Fruit fly (Drosophila melanogaster) whole organism: ENCODE measurements around the gene CG16717.
A peak's percentile ranks its signal among the peaks of the same experiment; 100 is the strongest.

Experiments
- CG8478 ChIP-seq: fragments of >200 bp; optimal IDR thresholded peaks from 2 replicates; lab custom pipeline; 2018; ENCODE audit warnings: inconsistent platforms
- Dll ChIP-seq: fragments of >200 bp; optimal IDR thresholded peaks from 2 replicates; lab custom pipeline; 2017
- EcR ChIP-seq, 2 experiments: fragments of >200 bp; optimal IDR thresholded peaks; 2 replicates each; lab custom pipeline; 2017; ENCODE audit warnings: missing biosample characterization in 2 of 2, missing genetic modification characterization in 2 of 2, missing genetic modification reagents in 2 of 2
- pan ChIP-seq: fragments of >200 bp; optimal IDR thresholded peaks from 2 replicates; lab custom pipeline; 2017
- psq ChIP-seq: fragments of >200 bp; optimal IDR thresholded peaks from 2 replicates; lab custom pipeline; 2017
- usp ChIP-seq: fragments of >200 bp; optimal IDR thresholded peaks from 2 replicates; lab custom pipeline; 2017; ENCODE audit warnings: missing biosample characterization, missing genetic modification characterization, mixed read lengths

Gene CG16717

DNA sequence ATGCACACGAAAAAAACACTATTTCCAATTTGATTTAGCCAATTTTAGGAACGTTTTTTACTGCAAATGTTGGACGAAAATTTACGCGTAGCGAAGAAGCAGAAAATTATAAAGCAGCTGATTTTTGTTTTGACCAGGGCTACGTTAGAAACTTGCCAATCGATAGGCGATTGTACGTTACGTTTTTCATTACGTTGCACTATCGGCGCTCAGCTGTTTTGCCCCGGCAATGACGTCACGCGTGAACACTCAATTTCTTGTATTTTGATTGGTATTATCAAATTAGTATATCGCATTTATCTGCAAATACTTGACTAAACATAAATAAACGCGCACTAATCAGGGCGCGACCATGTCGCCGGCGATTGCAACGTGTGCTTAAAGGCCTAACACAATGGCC, at the start of gene CG16717, which contains the start of gene fry:
CG16717 (plus strand) TSS at position 208 of the 400 bp plus-strand sequence.
fry (minus strand) TSS at position 110 of the 400 bp plus-strand sequence.
- no peak for TF ChIP-seq CG8478 (lab: Kevin White, UChicago)
- no peak for TF ChIP-seq psq (lab: Kevin White, UChicago)
- no peak for TF ChIP-seq Dll
- no peak for TF ChIP-seq pan
- no peak for TF ChIP-seq usp
- TF ChIP-seq EcR (GFP tag; optimal IDR thresholded peaks at IDR 0.05; lab: Kevin White, UChicago) = no peak

DNA sequence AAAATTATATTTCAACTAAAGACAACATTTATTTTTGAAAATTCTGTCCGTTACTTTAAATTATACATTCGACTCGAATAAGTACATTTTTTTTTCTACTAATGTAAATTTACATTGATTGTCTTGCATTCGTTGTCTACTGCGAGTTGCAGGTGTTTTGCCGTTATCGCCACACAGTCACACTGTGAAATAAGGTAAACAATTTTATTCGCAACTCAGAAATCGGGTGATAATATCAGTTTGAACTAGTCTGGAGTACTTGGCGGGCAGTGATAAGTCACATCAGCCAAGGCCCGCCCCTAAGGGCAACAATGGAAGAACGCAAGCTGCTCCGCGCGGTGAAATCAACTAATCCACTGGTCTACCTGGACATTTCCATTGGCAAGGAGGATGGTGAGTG, 49.1 kb upstream of the CG16717 start:
- TF ChIP-seq usp = no peak
- no peak for TF ChIP-seq psq (lab: Kevin White, UChicago)
- no peak for TF ChIP-seq EcR (GFP tag; optimal IDR thresholded peaks at IDR 0.05; lab: Kevin White, UChicago)
- no peak for TF ChIP-seq CG8478 (lab: Kevin White, UChicago)
- no peak for TF ChIP-seq Dll
- TF ChIP-seq pan = no peak

DNA sequence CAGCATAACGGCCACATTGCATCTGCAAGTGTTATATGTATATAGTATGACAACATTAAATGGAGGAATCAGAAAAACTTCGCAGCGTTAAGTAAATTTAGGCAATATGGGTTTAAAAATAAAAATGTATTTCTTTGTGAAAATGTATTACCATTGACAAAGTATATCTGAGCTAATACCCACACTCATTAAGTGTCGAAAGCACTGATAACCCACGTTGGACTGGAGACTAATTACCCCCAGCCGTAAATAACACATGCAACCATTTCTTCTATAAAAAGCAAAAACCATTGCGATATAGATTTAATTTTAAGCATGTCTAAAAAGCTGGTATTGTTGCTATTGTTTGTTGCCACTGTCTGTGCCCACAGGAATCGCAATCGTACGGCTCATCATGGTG, 41.2 kb upstream of the CG16717 start, which contains the start of gene CG8329:
CG8329 (plus strand) TSS at position 301 of the 400 bp plus-strand sequence.
- TF ChIP-seq psq (lab: Kevin White, UChicago) = no peak
- no peak for TF ChIP-seq Dll
- TF ChIP-seq CG8478 (lab: Kevin White, UChicago) = no peak
- no peak for TF ChIP-seq pan
- no peak for TF ChIP-seq usp
- TF ChIP-seq EcR (GFP tag; optimal IDR thresholded peaks at IDR 0.05; lab: Kevin White, UChicago) = no peak

DNA sequence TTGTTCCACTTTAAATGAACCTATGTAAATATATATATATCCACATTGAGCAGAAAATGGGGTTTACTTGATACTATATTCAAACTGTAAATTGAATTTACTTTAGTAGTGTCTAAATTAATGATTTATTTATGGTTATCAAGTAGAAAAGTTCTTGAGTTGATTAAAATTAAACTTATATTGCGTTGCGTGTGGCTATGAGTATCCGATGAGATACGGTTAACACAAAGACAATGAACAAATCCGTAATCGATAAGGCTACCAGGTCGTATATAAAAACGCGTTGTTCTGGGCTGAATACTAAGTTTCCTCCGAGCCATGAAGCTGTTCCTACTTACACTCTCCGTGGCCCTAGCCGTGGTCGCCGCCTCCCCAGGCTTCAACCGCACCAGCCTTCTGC, 40.0 kb upstream of the CG16717 start, which contains the start of gene CG18179:
CG18179 (plus strand) TSS at position 301 of the 400 bp plus-strand sequence.
- TF ChIP-seq usp = no peak
- TF ChIP-seq Dll = no peak
- TF ChIP-seq psq (lab: Kevin White, UChicago) = no peak

DNA sequence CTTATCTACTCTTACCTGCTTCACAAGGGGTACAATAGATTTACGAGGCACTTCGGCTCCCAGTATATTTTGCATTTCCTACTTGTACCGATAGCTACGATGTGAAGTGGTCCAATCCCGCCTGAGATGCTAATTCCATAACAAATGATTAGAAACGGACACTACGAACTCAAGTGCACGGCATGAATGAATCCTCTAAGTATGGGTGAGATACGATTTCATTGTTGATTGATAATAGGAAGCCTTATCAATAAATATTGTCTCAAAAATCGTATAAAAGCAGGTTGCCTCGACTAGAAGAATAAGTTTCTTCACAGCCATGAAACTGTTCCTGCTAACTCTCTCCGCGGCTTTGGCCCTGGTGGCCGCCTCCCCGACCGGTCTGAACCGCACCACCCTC, 38.3 kb upstream of the CG16717 start, which contains the start of gene CG18180:
CG18180 (plus strand) TSS at position 301 of the 400 bp plus-strand sequence.
- TF ChIP-seq pan = no peak
- no peak for TF ChIP-seq psq (lab: Kevin White, UChicago)
- no peak for TF ChIP-seq EcR (GFP tag; optimal IDR thresholded peaks at IDR 0.05; lab: Kevin White, UChicago)
- TF ChIP-seq Dll = no peak
- no peak for TF ChIP-seq CG8478 (lab: Kevin White, UChicago)
- no peak for TF ChIP-seq usp

DNA sequence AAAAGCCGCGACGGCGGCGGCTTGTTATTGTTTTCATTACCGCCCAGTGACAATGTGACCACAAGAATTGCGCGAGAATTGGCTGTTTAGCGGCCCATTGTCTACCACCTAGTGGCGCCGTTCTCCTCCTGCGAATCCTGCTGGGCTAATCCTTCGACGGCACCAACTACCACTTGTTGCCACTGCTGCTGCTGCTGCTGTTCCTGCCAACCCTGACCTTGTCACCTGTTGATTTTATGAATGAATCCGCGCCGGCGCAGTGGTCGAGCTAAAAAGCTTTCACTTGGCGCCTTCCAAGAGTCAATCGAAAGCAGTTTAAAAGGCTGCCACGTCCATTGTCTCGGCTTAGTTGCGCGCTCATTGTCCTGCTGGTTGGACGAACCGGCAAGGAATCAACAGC, 35.2 kb upstream of the CG16717 start, which contains the start of gene CNMaR:
CNMaR (plus strand) TSS at position 348 of the 400 bp plus-strand sequence.
- TF ChIP-seq EcR (GFP tag; optimal IDR thresholded peaks at IDR 0.05; lab: Kevin White, UChicago) = no peak

DNA sequence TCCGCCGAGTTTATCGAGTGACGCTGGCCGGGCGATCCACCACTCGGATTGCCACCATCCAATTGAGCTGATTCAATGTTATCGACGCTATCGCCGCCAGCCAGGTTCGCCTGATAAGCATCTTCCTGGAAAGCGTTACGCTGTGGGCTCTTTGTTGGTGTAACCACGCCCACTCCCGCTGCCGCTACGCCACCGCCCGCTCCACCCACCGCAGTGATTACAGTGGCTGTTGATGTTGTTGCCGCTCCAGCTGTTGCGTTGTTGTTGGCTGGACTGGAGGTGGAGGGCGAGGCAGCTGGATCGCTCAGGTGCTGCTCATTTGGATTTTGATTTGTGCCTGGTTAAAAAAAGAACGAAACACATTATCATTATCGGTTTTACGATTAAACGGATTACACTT, 7.6 kb upstream of the CG16717 start:
- TF ChIP-seq pan = peak; percentile 17
- TF ChIP-seq psq (lab: Kevin White, UChicago) = no peak
- TF ChIP-seq CG8478 (lab: Kevin White, UChicago) = no peak

DNA sequence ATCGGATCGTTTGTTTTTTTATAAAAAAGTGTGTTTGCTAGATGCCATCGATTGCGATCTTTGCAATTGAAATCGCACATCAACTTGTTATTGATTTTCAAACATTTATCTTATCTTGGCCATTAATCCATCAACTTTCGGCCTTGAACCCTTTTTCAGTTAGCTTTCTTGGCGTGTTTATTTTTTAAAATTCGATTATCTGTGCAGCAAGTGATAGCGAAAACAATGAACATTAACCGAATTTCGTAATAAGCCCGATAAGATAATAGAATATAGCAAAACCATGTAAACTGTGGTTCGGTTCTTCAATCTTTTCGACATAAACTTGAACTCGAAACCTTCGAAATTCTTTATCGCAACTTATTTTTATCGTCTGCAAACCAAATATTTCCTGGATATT, 4.7 kb upstream of the CG16717 start:
- TF ChIP-seq usp (no peak), EcR (GFP tag; optimal IDR thresholded peaks at IDR 0.05; lab: Kevin White, UChicago) (no peak), pan (no peak), Dll (no peak)

DNA sequence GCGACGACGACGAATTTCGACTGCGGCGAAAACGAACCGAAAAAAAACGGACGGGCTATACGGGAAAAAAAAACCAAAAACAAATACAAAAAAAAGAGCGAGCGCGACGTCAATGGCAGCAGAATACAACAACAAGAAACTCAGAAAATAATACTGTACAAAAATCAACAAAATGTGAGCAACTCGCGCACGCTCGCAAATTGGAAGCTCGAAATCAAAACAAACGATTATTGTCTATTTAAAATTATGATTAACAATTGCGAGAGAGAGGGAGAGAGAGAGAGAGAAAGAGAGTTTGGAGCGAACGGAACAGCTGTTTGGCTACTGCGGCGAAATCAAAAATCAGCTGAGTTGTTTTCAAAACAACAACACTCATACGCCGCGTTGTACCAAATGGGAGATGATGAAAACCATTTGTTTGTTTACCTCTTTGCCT, 3.5 kb upstream of the CG16717 start:
- TF ChIP-seq pan = no peak
- no peak for TF ChIP-seq usp
- no peak for TF ChIP-seq CG8478 (lab: Kevin White, UChicago)
- no peak for TF ChIP-seq EcR (GFP tag; optimal IDR thresholded peaks at IDR 0.05; lab: Kevin White, UChicago)
- TF ChIP-seq psq (lab: Kevin White, UChicago) = no peak
- no peak for TF ChIP-seq Dll

DNA sequence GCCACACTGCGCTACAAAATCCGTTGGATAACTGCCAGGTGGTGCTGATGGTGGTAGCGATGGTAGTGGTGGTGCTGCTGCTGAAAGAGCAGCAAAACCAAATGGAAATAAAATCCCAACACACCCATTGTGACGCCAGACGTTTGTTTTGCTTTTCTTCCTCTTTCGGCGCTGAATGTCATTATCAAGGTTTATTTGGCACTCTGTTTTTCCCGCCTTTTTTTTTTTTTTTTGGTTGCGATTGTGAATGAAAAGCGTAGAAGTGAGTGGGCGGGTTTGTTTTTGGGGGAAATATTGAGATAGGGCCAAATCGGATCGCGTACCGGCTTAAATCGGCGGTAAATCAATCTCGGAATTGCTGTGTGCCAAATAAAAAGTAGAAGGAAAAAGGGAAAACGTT, 1.7 kb upstream of the CG16717 start:
- no peak for TF ChIP-seq usp

DNA sequence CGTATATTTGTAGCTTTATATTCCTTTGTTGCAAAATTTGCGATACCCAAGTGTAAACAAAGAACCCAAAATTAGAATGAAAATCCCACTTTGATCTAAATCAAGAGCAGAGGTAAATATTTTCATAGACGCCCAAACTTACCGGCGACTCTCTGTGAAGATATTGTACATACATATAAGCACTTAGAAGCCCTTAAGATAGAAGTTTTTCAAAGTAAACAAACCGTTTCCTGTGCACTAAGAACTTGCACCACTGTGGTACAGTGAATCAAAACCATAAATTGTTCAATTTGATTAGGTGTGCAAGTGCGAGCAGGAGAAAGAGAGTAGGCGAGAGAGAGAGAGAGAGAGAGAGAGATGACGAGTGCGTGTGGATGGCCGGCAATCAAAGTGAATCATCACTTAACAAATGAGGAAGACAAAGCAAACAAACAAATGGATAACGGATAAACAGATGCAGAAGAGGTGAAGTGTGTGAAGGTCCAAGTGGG, 949 bp upstream of the CG16717 start:
- no peak for TF ChIP-seq psq (lab: Kevin White, UChicago)
- no peak for TF ChIP-seq pan
- no peak for TF ChIP-seq CG8478 (lab: Kevin White, UChicago)
- TF ChIP-seq usp = no peak
- no peak for TF ChIP-seq EcR (GFP tag; optimal IDR thresholded peaks at IDR 0.05; lab: Kevin White, UChicago)
- no peak for TF ChIP-seq Dll

DNA sequence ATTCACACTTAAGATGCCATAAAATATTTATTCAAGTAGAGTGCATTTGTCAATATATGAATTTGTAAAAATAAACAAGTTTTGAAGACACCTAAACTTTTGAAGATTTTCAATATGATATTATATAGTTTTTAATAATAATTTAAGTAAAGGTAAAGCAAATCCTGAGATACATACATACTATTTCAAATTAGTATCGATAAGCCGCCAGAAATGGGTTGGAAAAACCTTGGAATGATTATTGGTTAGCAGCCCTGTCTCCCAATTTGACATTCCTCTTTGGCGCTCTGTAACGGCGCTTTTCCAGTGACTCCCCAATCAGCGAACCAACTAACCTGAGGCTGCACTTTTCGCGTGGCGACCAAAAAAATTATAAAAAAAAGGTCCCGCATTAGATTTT, 2.0 kb downstream of the CG16717 start, which contains the start of gene alphaTub67C:
alphaTub67C (plus strand) TSS at position 301 of the 400 bp plus-strand sequence.
- TF ChIP-seq psq (lab: Kevin White, UChicago) (no peak), Dll (no peak), CG8478 (lab: Kevin White, UChicago) (no peak), usp (no peak), EcR (GFP tag; optimal IDR thresholded peaks at IDR 0.05; lab: Kevin White, UChicago) (no peak), pan (no peak)

DNA sequence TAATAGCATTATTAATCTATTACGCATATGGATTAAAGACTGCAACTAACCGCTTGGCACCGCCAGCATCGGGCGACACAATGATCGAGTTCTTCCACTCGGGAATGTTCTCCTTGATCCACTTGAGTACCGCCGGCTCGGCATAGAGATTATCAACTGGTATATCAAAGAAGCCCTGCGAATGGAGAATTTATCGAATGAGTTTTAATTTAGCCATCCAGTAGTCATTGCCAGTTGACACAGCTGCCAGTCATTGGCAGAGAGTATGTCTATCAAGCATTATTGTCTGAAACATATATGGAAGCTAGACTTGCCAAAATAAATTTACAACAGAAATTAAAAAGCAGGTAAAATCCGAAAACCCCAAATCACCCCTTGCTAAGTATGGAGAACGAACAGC, 5.9 kb downstream of the CG16717 start, which contains the start of gene CG16719:
CG16719 (plus strand) TSS at position 301 of the 400 bp plus-strand sequence.
- no peak for TF ChIP-seq usp
- no peak for TF ChIP-seq CG8478 (lab: Kevin White, UChicago)
- TF ChIP-seq Dll = no peak
- no peak for TF ChIP-seq pan
- no peak for TF ChIP-seq psq (lab: Kevin White, UChicago)
- no peak for TF ChIP-seq EcR (GFP tag; optimal IDR thresholded peaks at IDR 0.05; lab: Kevin White, UChicago)

DNA sequence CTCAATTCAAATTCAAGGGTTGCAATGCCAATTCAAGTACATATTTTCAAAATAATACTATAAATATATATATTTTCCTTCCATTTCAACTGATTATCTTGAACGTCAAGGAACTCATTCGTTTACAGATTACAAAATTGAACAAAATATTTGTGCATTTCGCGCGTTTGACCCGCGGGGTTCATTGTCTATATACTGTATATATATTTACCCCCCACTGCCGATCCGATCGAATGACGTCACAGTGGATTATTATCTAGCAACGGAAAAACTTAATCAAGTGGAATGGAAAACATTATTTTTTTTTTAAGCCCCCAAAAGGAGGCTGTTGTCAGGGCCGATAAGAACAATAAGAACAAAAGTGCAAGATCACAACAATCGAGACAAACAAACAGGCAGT, 8.5 kb downstream of the CG16717 start:
- TF ChIP-seq psq (lab: Kevin White, UChicago) (no peak), EcR (GFP tag; optimal IDR thresholded peaks at IDR 0.05; lab: Kevin White, UChicago) (no peak), pan (no peak), usp (no peak), CG8478 (lab: Kevin White, UChicago) (no peak), Dll (no peak)
